Fruit fly (Drosophila melanogaster) whole organism, embryonic: ENCODE results near the gene CG13117.
A peak's percentile ranks its signal among the peaks of the same experiment; 100 is the strongest.

Experiments used
- Aef1 ChIP-seq: fragments of 200-800 bp; sonication (Bioruptor generic); IDR thresholded peaks from 3 replicates; pipeline ENCODE4 v1.3.6; 2022; ENCODE audit warnings: missing biosample characterization, missing genetic modification characterization
- Bdp1 ChIP-seq: fragments of 200-800 bp; sonication (Bioruptor generic); optimal IDR thresholded peaks from 3 replicates; lab custom pipeline; 2016; ENCODE audit warnings: missing biosample characterization, missing genetic modification characterization
- C15 ChIP-seq: fragments of 200-800 bp; sonication (Bioruptor generic); IDR thresholded peaks from 3 replicates; pipeline ENCODE4 v1.3.6; 2022; ENCODE audit warnings: missing biosample characterization, missing genetic modification characterization
- CG14710 ChIP-seq: fragments of 200-800 bp; sonication (Bioruptor generic); optimal IDR thresholded peaks from 3 replicates; lab custom pipeline; 2019; ENCODE audit warnings: missing biosample characterization, mild to moderate bottlenecking, missing genetic modification characterization, moderate library complexity
- CG1647 ChIP-seq: fragments of 200-800 bp; sonication (Bioruptor generic); optimal IDR thresholded peaks from 3 replicates; lab custom pipeline; 2016; ENCODE audit warnings: missing biosample characterization, missing genetic modification characterization
- CG17361 ChIP-seq: fragments of 200-800 bp; sonication (Bioruptor generic); IDR thresholded peaks from 3 replicates; pipeline ENCODE4 v1.3.6; 2022; ENCODE audit warnings: missing biosample characterization, missing genetic modification characterization
- CG17829 ChIP-seq: fragments of 200-800 bp; optimal IDR thresholded peaks from 2 replicates; lab custom pipeline; 2019; ENCODE audit warnings: missing biosample characterization, mild to moderate bottlenecking, missing genetic modification characterization, moderate library complexity
- CG17912 ChIP-seq: fragments of 200-800 bp; sonication (Bioruptor generic); optimal IDR thresholded peaks from 2 replicates; lab custom pipeline; 2018; ENCODE audit warnings: missing biosample characterization, mild to moderate bottlenecking, missing genetic modification characterization
- CG18599 ChIP-seq: fragments of 200-800 bp; sonication (Bioruptor generic); optimal IDR thresholded peaks from 3 replicates; lab custom pipeline; 2017; ENCODE audit warnings: missing biosample characterization, missing genetic modification characterization, mild to moderate bottlenecking, moderate library complexity, missing genetic modification reagents
- CG2116 ChIP-seq: fragments of 200-800 bp; sonication (Bioruptor generic); optimal IDR thresholded peaks from 3 replicates; lab custom pipeline; 2018; ENCODE audit warnings: missing biosample characterization, mild to moderate bottlenecking, missing genetic modification characterization
- CG2712 ChIP-seq: fragments of 200-800 bp; optimal IDR thresholded peaks from 3 replicates; lab custom pipeline; 2019; ENCODE audit warnings: missing biosample characterization, mild to moderate bottlenecking, missing genetic modification characterization, moderate library complexity
- CG32767 ChIP-seq: fragments of 200-800 bp; sonication (Bioruptor generic); IDR thresholded peaks from 2 replicates; pipeline ENCODE4 v1.3.6; 2022; ENCODE audit warnings: missing biosample characterization, missing genetic modification characterization
- CG33557 ChIP-seq: fragments of 200-800 bp; sonication (Bioruptor generic); optimal IDR thresholded peaks from 2 replicates; lab custom pipeline; 2019; ENCODE audit warnings: missing biosample characterization, mild to moderate bottlenecking, missing genetic modification characterization, moderate library complexity
- CG34224 ChIP-seq: fragments of 200-800 bp; sonication (Bioruptor generic); IDR thresholded peaks from 3 replicates; pipeline ENCODE4 v1.3.6; 2022; ENCODE audit warnings: missing biosample characterization, missing genetic modification characterization; ENCODE audit not compliant: partially characterized antibody
- CG42726 ChIP-seq: fragments of 200-800 bp; sonication (Bioruptor generic); IDR thresholded peaks from 2 replicates; pipeline ENCODE4 v1.3.6; 2022; ENCODE audit warnings: missing biosample characterization, missing genetic modification characterization; ENCODE audit not compliant: partially characterized antibody
- CG4707 ChIP-seq: fragments of 200-800 bp; sonication (Bioruptor generic); optimal IDR thresholded peaks from 2 replicates; lab custom pipeline; 2018; ENCODE audit warnings: missing biosample characterization, mild to moderate bottlenecking, missing genetic modification characterization, moderate library complexity
- CG6813 ChIP-seq: fragments of 200-800 bp; sonication (Bioruptor generic); optimal IDR thresholded peaks from 2 replicates; lab custom pipeline; 2017; ENCODE audit warnings: missing biosample characterization, missing genetic modification characterization, mild to moderate bottlenecking, moderate library complexity, missing genetic modification reagents
- CG7556 ChIP-seq: fragments of 200-800 bp; sonication (Bioruptor generic); optimal IDR thresholded peaks from 2 replicates; lab custom pipeline; 2017; ENCODE audit warnings: missing biosample characterization, mild to moderate bottlenecking, missing genetic modification characterization
- CG7839 ChIP-seq: fragments of 200-800 bp; sonication (Bioruptor generic); optimal IDR thresholded peaks from 3 replicates; lab custom pipeline; 2018; ENCODE audit warnings: missing biosample characterization, mild to moderate bottlenecking, missing genetic modification characterization, moderate library complexity
- CG7963 ChIP-seq: fragments of 200-800 bp; sonication (Bioruptor generic); IDR thresholded peaks from 3 replicates; pipeline ENCODE4 v1.3.6; 2022; ENCODE audit warnings: missing biosample characterization, missing genetic modification characterization; ENCODE audit not compliant: partially characterized antibody
- Dref ChIP-seq: fragments of 200-800 bp; sonication (Bioruptor generic); IDR thresholded peaks from 2 replicates; pipeline ENCODE4 v1.3.6; 2022; ENCODE audit warnings: missing biosample characterization, missing genetic modification characterization
- HLH4C ChIP-seq: fragments of 200-800 bp; sonication (Bioruptor generic); IDR thresholded peaks from 3 replicates; pipeline ENCODE4 v1.3.6; 2022; ENCODE audit warnings: missing biosample characterization, missing genetic modification characterization; ENCODE audit not compliant: partially characterized antibody
- Hmx ChIP-seq: fragments of 200-800 bp; sonication (Bioruptor generic); optimal IDR thresholded peaks from 2 replicates; lab custom pipeline; 2016; ENCODE audit warnings: missing biosample characterization, missing genetic modification characterization
- Hr51 ChIP-seq, 2 experiments: fragments of 200-800 bp; sonication (Bioruptor generic); optimal IDR thresholded peaks; 2 replicates in 1 of 2; 3 replicates in 1 of 2; lab custom pipeline; 2016 to 2018; ENCODE audit warnings: missing biosample characterization in 2 of 2, missing genetic modification characterization in 2 of 2, mild to moderate bottlenecking in 1 of 2, moderate library complexity in 1 of 2
- Kr ChIP-seq: fragments of 200-800 bp; sonication (Bioruptor generic); optimal IDR thresholded peaks from 2 replicates; lab custom pipeline; 2017; ENCODE audit warnings: missing biosample characterization, mild to moderate bottlenecking, missing genetic modification characterization
- MESR4 ChIP-seq: fragments of 200-800 bp; sonication (Bioruptor generic); optimal IDR thresholded peaks from 2 replicates; lab custom pipeline; 2018; ENCODE audit warnings: missing biosample characterization, mild to moderate bottlenecking, missing genetic modification characterization, moderate library complexity
- Myb ChIP-seq: fragments of 200-800 bp; sonication (Bioruptor generic); optimal IDR thresholded peaks from 2 replicates; lab custom pipeline; 2016; ENCODE audit warnings: missing biosample characterization, missing genetic modification characterization
- Poxn ChIP-seq: fragments of 200-800 bp; sonication (Bioruptor generic); IDR thresholded peaks from 2 replicates; pipeline ENCODE4 v1.3.6; 2022; ENCODE audit warnings: missing biosample characterization, missing genetic modification characterization
- Scr ChIP-seq: fragments of 200-800 bp; sonication (Bioruptor generic); IDR thresholded peaks from 2 replicates; pipeline ENCODE4 v1.3.6; 2022; ENCODE audit warnings: missing biosample characterization, missing genetic modification characterization; ENCODE audit not compliant: partially characterized antibody
- Sin3A ChIP-seq: fragments of >200 bp; optimal IDR thresholded peaks from 2 replicates; lab custom pipeline; 2018
- Sry-δ ChIP-seq: fragments of 200-800 bp; sonication (Bioruptor generic); optimal IDR thresholded peaks from 2 replicates; lab custom pipeline; 2016; ENCODE audit warnings: missing biosample characterization, missing genetic modification characterization
- YL-1 ChIP-seq: fragments of 200-800 bp; sonication (Bioruptor generic); optimal IDR thresholded peaks from 3 replicates; lab custom pipeline; 2017; ENCODE audit warnings: missing biosample characterization, mild to moderate bottlenecking, missing genetic modification characterization
- bbx ChIP-seq: fragments of 200-800 bp; sonication (Bioruptor generic); IDR thresholded peaks from 2 replicates; pipeline ENCODE4 v1.3.6; 2022; ENCODE audit warnings: missing biosample characterization, missing genetic modification characterization; ENCODE audit not compliant: partially characterized antibody
- bcd ChIP-seq: fragments of 200-800 bp; sonication (Bioruptor generic); optimal IDR thresholded peaks from 2 replicates; lab custom pipeline; 2017; ENCODE audit warnings: missing biosample characterization, mild to moderate bottlenecking, missing genetic modification characterization
- emc ChIP-seq: fragments of 200-800 bp; sonication (Bioruptor generic); optimal IDR thresholded peaks from 2 replicates; lab custom pipeline; 2016; ENCODE audit warnings: missing biosample characterization, missing genetic modification characterization
- fu2 ChIP-seq: fragments of 200-800 bp; sonication (Bioruptor generic); optimal IDR thresholded peaks from 2 replicates; lab custom pipeline; 2016; ENCODE audit warnings: missing biosample characterization, missing genetic modification characterization
- gcm2 ChIP-seq: fragments of 200-800 bp; sonication (Bioruptor generic); optimal IDR thresholded peaks from 2 replicates; lab custom pipeline; 2016; ENCODE audit warnings: missing biosample characterization, missing genetic modification characterization
- hbn ChIP-seq: fragments of 200-800 bp; sonication (Bioruptor generic); IDR thresholded peaks from 2 replicates; pipeline ENCODE4 v1.3.6; 2022; ENCODE audit warnings: missing biosample characterization, missing genetic modification characterization; ENCODE audit not compliant: partially characterized antibody
- inv ChIP-seq: fragments of 200-800 bp; sonication (Bioruptor generic); IDR thresholded peaks from 2 replicates; pipeline ENCODE4 v1.3.6; 2022; ENCODE audit warnings: missing biosample characterization, missing genetic modification characterization; ENCODE audit not compliant: partially characterized antibody
- knrl ChIP-seq: fragments of 200-800 bp; sonication (Bioruptor generic); IDR thresholded peaks from 3 replicates; pipeline ENCODE4 v1.3.6; 2022; ENCODE audit warnings: missing biosample characterization, missing genetic modification characterization; ENCODE audit not compliant: partially characterized antibody
- luna ChIP-seq: fragments of 200-800 bp; sonication (Bioruptor generic); optimal IDR thresholded peaks from 2 replicates; lab custom pipeline; 2016; ENCODE audit warnings: missing biosample characterization, missing genetic modification characterization
- nau ChIP-seq: fragments of 200-800 bp; sonication (Bioruptor generic); optimal IDR thresholded peaks from 3 replicates; lab custom pipeline; 2017; ENCODE audit warnings: missing biosample characterization, mild to moderate bottlenecking, missing genetic modification characterization, missing genetic modification reagents
- sd ChIP-seq: fragments of 200-800 bp; sonication (Bioruptor generic); optimal IDR thresholded peaks from 3 replicates; lab custom pipeline; 2018; ENCODE audit warnings: missing biosample characterization, mild to moderate bottlenecking, missing genetic modification characterization, moderate library complexity
- slp2 ChIP-seq: fragments of 200-800 bp; sonication (Bioruptor generic); optimal IDR thresholded peaks from 2 replicates; lab custom pipeline; 2016; ENCODE audit warnings: missing biosample characterization, missing genetic modification characterization
- sna ChIP-seq: fragments of 200-800 bp; sonication (Bioruptor generic); IDR thresholded peaks from 2 replicates; pipeline ENCODE4 v1.3.6; 2022; ENCODE audit warnings: missing biosample characterization, missing genetic modification characterization; ENCODE audit not compliant: partially characterized antibody
- tgo ChIP-seq: fragments of 200-800 bp; sonication (Bioruptor generic); IDR thresholded peaks from 3 replicates; pipeline ENCODE4 v1.3.6; 2022; ENCODE audit warnings: missing biosample characterization, missing genetic modification characterization
- tio ChIP-seq: fragments of 200-800 bp; sonication (Bioruptor generic); optimal IDR thresholded peaks from 2 replicates; lab custom pipeline; 2017; ENCODE audit warnings: missing biosample characterization, missing genetic modification characterization, inconsistent platforms
- toy ChIP-seq: fragments of 200-800 bp; sonication (Bioruptor generic); IDR thresholded peaks from 2 replicates; pipeline ENCODE4 v1.3.6; 2022; ENCODE audit warnings: missing biosample characterization, missing genetic modification characterization
- trem ChIP-seq: fragments of 200-800 bp; optimal IDR thresholded peaks from 3 replicates; lab custom pipeline; 2019; ENCODE audit warnings: missing biosample characterization, mild to moderate bottlenecking, missing genetic modification characterization, moderate library complexity

The CG13117 gene

DNA sequence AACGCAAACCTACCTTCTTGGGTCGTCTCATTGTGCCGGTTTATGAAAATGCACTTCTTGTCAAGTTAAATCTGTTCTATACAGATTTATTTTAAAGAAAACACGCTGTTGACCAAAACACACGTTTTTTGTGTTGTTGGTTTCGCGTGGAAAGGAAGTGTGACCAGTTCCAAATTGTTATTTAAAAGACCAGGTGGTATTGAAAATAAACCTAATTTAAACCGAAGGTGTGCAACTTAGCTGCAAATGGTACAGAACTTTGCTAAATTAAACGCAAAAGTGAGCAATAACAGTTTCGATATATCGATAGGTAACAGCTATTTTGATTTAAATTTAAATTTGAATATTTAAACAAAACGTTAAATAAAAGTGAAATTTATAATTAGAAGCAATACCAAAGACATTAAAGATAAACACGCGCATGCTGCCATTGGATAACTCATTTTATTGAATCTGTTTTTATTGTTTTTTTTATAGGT lies 25.3 kb upstream of the CG13117 start, which contains the start of gene CG4364 (continued):
- peak; percentile 77 for TF ChIP-seq Scr
- peak; percentile 13; the same call in 1 of the 3 replicates for TF ChIP-seq CG34224 (GFP tag; lab: Robert Waterston, UW)
- peak; percentile 54; the same call in 2 of the 3 replicates for TF ChIP-seq CG7963 (GFP tag; lab: Robert Waterston, UW)
- peak; percentile 27; the same call in 1 of the 3 replicates for TF ChIP-seq CG17361 (GFP tag; lab: Robert Waterston, UW)
- TF ChIP-seq gcm2 = no peak
- no peak for TF ChIP-seq nau (GFP tag; lab: Kevin White, UChicago)
- no peak for TF ChIP-seq luna (GFP tag; lab: Kevin White, UChicago)
- no peak for TF ChIP-seq CG32767 (GFP tag; lab: Robert Waterston, UW)
- TF ChIP-seq knrl (GFP tag; lab: Robert Waterston, UW) = peak; percentile 83
- peak; percentile 68 for TF ChIP-seq HLH4C (GFP tag; lab: Robert Waterston, UW)
- TF ChIP-seq YL-1 = peak; percentile 73
- TF ChIP-seq Aef1 = peak; percentile 67; the same call in 2 of the 3 replicates
- TF ChIP-seq CG6813 (GFP tag; lab: Kevin White, UChicago) = no peak
- TF ChIP-seq tio (GFP tag; lab: Kevin White, UChicago) = no peak
- TF ChIP-seq hbn (GFP tag; lab: Robert Waterston, UW) = peak; percentile 59
- TF ChIP-seq CG17912 (GFP tag; lab: Kevin White, UChicago) = no peak
- TF ChIP-seq CG7556 (GFP tag; lab: Kevin White, UChicago) = no peak
- TF ChIP-seq CG14710 (tag; lab: Kevin White, UChicago) = peak; percentile 68
- TF ChIP-seq Dref (GFP tag; lab: Robert Waterston, UW) = peak; percentile 94
- TF ChIP-seq CG2712 (tag; lab: Kevin White, UChicago) = peak; percentile 40
- no peak for TF ChIP-seq Poxn (GFP tag; lab: Robert Waterston, UW)
- peak; percentile 66 for TF ChIP-seq inv (GFP tag; lab: Robert Waterston, UW)
- TF ChIP-seq CG18599 (GFP tag; lab: Kevin White, UChicago) = no peak
- no peak for TF ChIP-seq Hr51 (GFP tag; optimal IDR thresholded peaks at IDR 0.05; lab: Kevin White, UChicago)
- TF ChIP-seq Hmx (GFP tag; lab: Kevin White, UChicago) = no peak
- TF ChIP-seq CG2116 = peak; percentile 67
- TF ChIP-seq slp2 (GFP tag; lab: Kevin White, UChicago) = no peak
- TF ChIP-seq emc = no peak
- TF ChIP-seq MESR4 = peak; percentile 63
- no peak for TF ChIP-seq CG1647 (GFP tag; lab: Kevin White, UChicago)
- TF ChIP-seq Sin3A = peak; percentile 52
- TF ChIP-seq tgo (GFP tag; lab: Robert Waterston, UW) = no peak
- peak; percentile 78 for TF ChIP-seq Sry-δ
- no peak for TF ChIP-seq CG4707
- peak; percentile 3 for TF ChIP-seq CG7839 (tag; lab: Kevin White, UChicago)
- TF ChIP-seq CG17829 (tag; lab: Kevin White, UChicago) = peak; percentile 61
- no peak for TF ChIP-seq C15
- TF ChIP-seq Myb = peak; percentile 88
- 0 out of 2 replicates have a peak, but pooled peaks have one; percentile 47 for TF ChIP-seq sna (GFP tag; lab: Robert Waterston, UW)
- TF ChIP-seq CG33557 (GFP tag; lab: Kevin White, UChicago) = no peak
- no peak for TF ChIP-seq Kr (GFP tag; lab: Kevin White, UChicago)
- peak; percentile 73 for TF ChIP-seq CG42726 (GFP tag; lab: Robert Waterston, UW)
- TF ChIP-seq bbx = peak; percentile 80
- TF ChIP-seq fu2 (GFP tag; lab: Kevin White, UChicago) = no peak
- TF ChIP-seq toy (GFP tag; lab: Robert Waterston, UW) = no peak
- TF ChIP-seq sd (tag; lab: Kevin White, UChicago) = no peak
- peak; percentile 52 for TF ChIP-seq trem (tag; lab: Kevin White, UChicago)
- no peak for TF ChIP-seq Bdp1 (GFP tag; lab: Kevin White, UChicago)
- no peak for TF ChIP-seq bcd
